Worm (Caenorhabditis elegans): Measurements from ENCODE around the gene Y119D3B.12.

The Y119D3B.12 gene

ce11 chrIII:1218221-1218620, 15.9 kb downstream of the Y119D3B.12 start:
- no peak for TF ChIP-seq F13H6.1 (tag; optimal IDR thresholded peaks at IDR 0.05)
- no peak for TF ChIP-seq pha-4 (tag; optimal IDR thresholded peaks at IDR 0.05)
- TF ChIP-seq lim-6 (tag; optimal IDR thresholded peaks at IDR 0.05): no peak
- no peak for TF ChIP-seq rnt-1 (tag; optimal IDR thresholded peaks at IDR 0.05)
- peak; percentile 15 for TF ChIP-seq gmeb-2 (tag; optimal IDR thresholded peaks at IDR 0.05)
- TF ChIP-seq odd-2 (tag; optimal IDR thresholded peaks at IDR 0.05): no peak
- TF ChIP-seq dve-1 (tag; optimal IDR thresholded peaks at IDR 0.05): peak; percentile 13
- TF ChIP-seq K09A11.1 (tag; optimal IDR thresholded peaks at IDR 0.05; ENCODE audit: insufficient read depth): no peak
- no peak for TF ChIP-seq C38D4.7 (GFP tag; optimal IDR thresholded peaks at IDR 0.05)
- TF ChIP-seq ceh-34 (tag; optimal IDR thresholded peaks at IDR 0.05): peak; percentile 30
- TF ChIP-seq ref-2 (tag; optimal IDR thresholded peaks at IDR 0.05): peak; percentile 15
- TF ChIP-seq sox-2 (GFP tag; IDR thresholded peaks at IDR 0.05): 0 out of 2 replicates have a peak, but pooled peaks have one; percentile 11
- peak; percentile 9 for TF ChIP-seq pat-9 (tag; optimal IDR thresholded peaks at IDR 0.05)
- peak; percentile 25 for TF ChIP-seq ceh-18 (tag; optimal IDR thresholded peaks at IDR 0.05)
- TF ChIP-seq sdc-2 (tag; optimal IDR thresholded peaks at IDR 0.05): peak; percentile 28
- no peak for TF ChIP-seq fax-1 (tag; optimal IDR thresholded peaks at IDR 0.05)
- TF ChIP-seq che-1 (tag; optimal IDR thresholded peaks at IDR 0.05): peak; percentile 69
- peak; percentile 32 for TF ChIP-seq ceh-2 (tag; optimal IDR thresholded peaks at IDR 0.05)
- no peak for TF ChIP-seq hlh-13 (GFP tag; optimal IDR thresholded peaks at IDR 0.05)
- TF ChIP-seq sox-4 (tag; optimal IDR thresholded peaks at IDR 0.05): peak; percentile 52
- TF ChIP-seq fkh-6 (tag; optimal IDR thresholded peaks at IDR 0.05): peak; percentile 31
- peak; percentile 11 for TF ChIP-seq zip-5 (tag; optimal IDR thresholded peaks at IDR 0.05)
- peak; percentile 69 for TF ChIP-seq pha-2 (tag; optimal IDR thresholded peaks at IDR 0.05)
- peak; percentile 46 for TF ChIP-seq tbx-2 (tag; optimal IDR thresholded peaks at IDR 0.05)
- TF ChIP-seq hlh-6 (tag; optimal IDR thresholded peaks at IDR 0.05): peak; percentile 22
- peak; percentile 32 for TF ChIP-seq elt-2 (tag; optimal IDR thresholded peaks at IDR 0.05)
- TF ChIP-seq nhr-232 (tag; optimal IDR thresholded peaks at IDR 0.05): peak; percentile 48
- TF ChIP-seq ceh-9 (tag; optimal IDR thresholded peaks at IDR 0.05): no peak
- peak; percentile 29 for TF ChIP-seq ttx-3 (tag; optimal IDR thresholded peaks at IDR 0.05)
- peak; percentile 51 for TF ChIP-seq lin-11 (tag; optimal IDR thresholded peaks at IDR 0.05)
- TF ChIP-seq unc-86 (tag; optimal IDR thresholded peaks at IDR 0.05): peak; percentile 16
- TF ChIP-seq ztf-16 (tag; optimal IDR thresholded peaks at IDR 0.05): no peak

- TF ChIP-seq hlh-13 (GFP tag; optimal IDR thresholded peaks at IDR 0.05) (no peak), unc-42 (tag; optimal IDR thresholded peaks at IDR 0.05) (no peak), pha-2 (tag; optimal IDR thresholded peaks at IDR 0.05) (no peak), tbx-7 (tag; optimal IDR thresholded peaks at IDR 0.05) (no peak), ahr-1 (tag; optimal IDR thresholded peaks at IDR 0.05) (no peak), ceh-14 (tag; optimal IDR thresholded peaks at IDR 0.05) (no peak), ceh-45 (GFP tag; IDR thresholded peaks at IDR 0.05) (no peak), npax-4 (tag; optimal IDR thresholded peaks at IDR 0.05) (no peak), ceh-19 (GFP tag; optimal IDR thresholded peaks at IDR 0.05) (no peak), pha-4 (tag; optimal IDR thresholded peaks at IDR 0.05) (no peak), mec-3 (tag; optimal IDR thresholded peaks at IDR 0.05; ENCODE audit: borderline replicate concordance) (no peak), pag-3 (tag; optimal IDR thresholded peaks at IDR 0.05; ENCODE audit: borderline replicate concordance) (no peak)
Measured at ce11 chrIII:1218998-1219397, 16.7 kb downstream of the Y119D3B.12 start.

- TF ChIP-seq ceh-14 (tag; optimal IDR thresholded peaks at IDR 0.05): no peak
- no peak for TF ChIP-seq C38D4.7 (GFP tag; optimal IDR thresholded peaks at IDR 0.05)
- TF ChIP-seq ceh-48 (tag; optimal IDR thresholded peaks at IDR 0.05): no peak
- peak; percentile 30 for TF ChIP-seq pax-1 (tag; optimal IDR thresholded peaks at IDR 0.05)
- no peak for TF ChIP-seq hlh-8 (tag; optimal IDR thresholded peaks at IDR 0.05)
- TF ChIP-seq unc-55 (GFP tag; optimal IDR thresholded peaks at IDR 0.05): no peak
- TF ChIP-seq pha-4 (tag; optimal IDR thresholded peaks at IDR 0.05): no peak
- TF ChIP-seq gmeb-2 (tag; optimal IDR thresholded peaks at IDR 0.05): no peak
- no peak for TF ChIP-seq K02D7.2 (tag; optimal IDR thresholded peaks at IDR 0.05)
- no peak for TF ChIP-seq lin-11 (tag; optimal IDR thresholded peaks at IDR 0.05)
- no peak for TF ChIP-seq hlh-30 (tag; optimal IDR thresholded peaks at IDR 0.05; ENCODE audit: insufficient read depth)
- TF ChIP-seq pat-9 (tag; optimal IDR thresholded peaks at IDR 0.05): no peak
- TF ChIP-seq elt-2 (tag; optimal IDR thresholded peaks at IDR 0.05): peak; percentile 85
- TF ChIP-seq ceh-24 (tag; optimal IDR thresholded peaks at IDR 0.05): no peak
- no peak for TF ChIP-seq ceh-19 (GFP tag; optimal IDR thresholded peaks at IDR 0.05)
Measured at ce11 chrIII:1220012-1220411, 17.7 kb downstream of the Y119D3B.12 start.

Measured in whole organism, late embryonic.